Worm (Caenorhabditis elegans) whole organism, L4 larva: ENCODE measurements around the gene gcy-25.

Source experiments
- ceh-82 ChIP-seq: sonication (generic microtip); optimal IDR thresholded peaks from 2 replicates; lab custom pipeline; 2017; ENCODE audit warnings: missing biosample characterization, missing genetic modification characterization
- nhr-237 ChIP-seq: sonication (generic microtip); optimal IDR thresholded peaks from 2 replicates; lab custom pipeline; 2017; ENCODE audit warnings: missing biosample characterization, missing genetic modification characterization
- pha-4 ChIP-seq, 2 experiments: fragments of 150-350 bp in 1 of 2; fragments of 200-800 bp in 1 of 2; sonication (Bioruptor generic) in 1 of 2; IDR thresholded peaks in 1 of 2; optimal IDR thresholded peaks in 1 of 2; 2 replicates each; pipeline versions ENCODE4 v1.3.6 to Lab custom; 2014 to 2022; ENCODE audit warnings: missing genetic modification characterization in 2 of 2, missing genetic modification reagents in 2 of 2, missing biosample characterization in 1 of 2, missing compliant biosample characterization in 1 of 2
- unc-39 ChIP-seq: sonication (generic microtip); optimal IDR thresholded peaks from 2 replicates; lab custom pipeline; 2017; ENCODE audit warnings: missing biosample characterization, missing genetic modification characterization

- TF ChIP-seq pha-4 (GFP tag; IDR thresholded peaks at IDR 0.05; lab: Robert Waterston, UW): no peak
- no peak for TF ChIP-seq pha-4 (tag; optimal IDR thresholded peaks at IDR 0.05; lab: Kevin White, UChicago)
- TF ChIP-seq unc-39 (tag; lab: Kevin White, UChicago): no peak
- TF ChIP-seq nhr-237: no peak
- no peak for TF ChIP-seq ceh-82 (tag; lab: Kevin White, UChicago)
Measured at ce11 chrIV:15883922-15884321, 11.2 kb downstream of the gcy-25 start, which contains the start of gene Y105C5B.3.
